Fruit fly (Drosophila melanogaster) whole organism, embryonic: Measurements from ENCODE around the gene Nf-YA.
A peak's percentile ranks its signal among the peaks of the same experiment; 100 is the strongest.

Experiments used
- Abd-B ChIP-seq: fragments of 200-800 bp; sonication (Bioruptor generic); optimal IDR thresholded peaks from 2 replicates; lab custom pipeline; 2018; ENCODE audit warnings: missing biosample characterization, mild to moderate bottlenecking, missing genetic modification characterization, moderate library complexity
- CG11723 ChIP-seq: fragments of 200-800 bp; sonication (Bioruptor generic); optimal IDR thresholded peaks from 2 replicates; lab custom pipeline; 2017; ENCODE audit warnings: missing biosample characterization, mild to moderate bottlenecking, missing genetic modification characterization
- CG12236 ChIP-seq: fragments of 200-800 bp; sonication (Bioruptor generic); optimal IDR thresholded peaks from 2 replicates; lab custom pipeline; 2016; ENCODE audit warnings: missing biosample characterization, missing genetic modification characterization
- CG12744 ChIP-seq: fragments of 200-800 bp; sonication (Bioruptor generic); optimal IDR thresholded peaks from 2 replicates; lab custom pipeline; 2016; ENCODE audit warnings: missing biosample characterization, missing genetic modification characterization
- CG14050 ChIP-seq: fragments of 200-800 bp; sonication (Bioruptor generic); IDR thresholded peaks from 3 replicates; pipeline ENCODE4 v1.3.6; 2022; ENCODE audit warnings: missing biosample characterization, missing genetic modification characterization
- CG14441 ChIP-seq: fragments of 200-800 bp; sonication (Bioruptor generic); IDR thresholded peaks from 2 replicates; pipeline ENCODE4 v1.3.6; 2022; ENCODE audit warnings: missing biosample characterization, missing genetic modification characterization
- CG15073 ChIP-seq: fragments of 200-800 bp; sonication (Bioruptor generic); optimal IDR thresholded peaks from 2 replicates; lab custom pipeline; 2016; ENCODE audit warnings: missing biosample characterization, missing genetic modification characterization
- CG17186 ChIP-seq: fragments of 200-800 bp; sonication (Bioruptor generic); optimal IDR thresholded peaks from 3 replicates; lab custom pipeline; 2017; ENCODE audit warnings: missing biosample characterization, missing genetic modification reagents, missing genetic modification characterization
- CG18011 ChIP-seq: fragments of 200-800 bp; sonication (Bioruptor generic); optimal IDR thresholded peaks from 2 replicates; lab custom pipeline; 2017; ENCODE audit warnings: missing biosample characterization, missing genetic modification characterization, mild to moderate bottlenecking, moderate library complexity, missing genotype
- CG2199 ChIP-seq: fragments of 200-800 bp; sonication (Bioruptor generic); IDR thresholded peaks from 3 replicates; pipeline ENCODE4 v1.3.6; 2022; ENCODE audit warnings: missing biosample characterization, missing genetic modification characterization
- CG3163 ChIP-seq: fragments of 200-800 bp; sonication (Bioruptor generic); optimal IDR thresholded peaks from 3 replicates; lab custom pipeline; 2016; ENCODE audit warnings: missing biosample characterization, missing genetic modification characterization
- CG32772 ChIP-seq: fragments of 200-800 bp; sonication (Bioruptor generic); IDR thresholded peaks from 2 replicates; pipeline ENCODE4 v1.3.6; 2022; ENCODE audit warnings: missing biosample characterization, missing genetic modification characterization
- CG3407 ChIP-seq: fragments of 200-800 bp; sonication (Bioruptor generic); optimal IDR thresholded peaks from 2 replicates; lab custom pipeline; 2018; ENCODE audit warnings: missing biosample characterization, mild to moderate bottlenecking, missing genetic modification characterization
- CG3838 ChIP-seq: fragments of 200-800 bp; sonication (Bioruptor generic); optimal IDR thresholded peaks from 3 replicates; lab custom pipeline; 2016; ENCODE audit warnings: missing biosample characterization, missing genetic modification characterization
- CG5245 ChIP-seq: fragments of 200-800 bp; sonication (Bioruptor generic); optimal IDR thresholded peaks from 3 replicates; lab custom pipeline; 2016; ENCODE audit warnings: missing biosample characterization, missing genetic modification characterization
- CG5953 ChIP-seq: fragments of 200-800 bp; sonication (Bioruptor generic); IDR thresholded peaks from 2 replicates; pipeline ENCODE4 v1.3.6; 2022; ENCODE audit warnings: missing biosample characterization, missing genetic modification characterization
- CG7271 ChIP-seq: fragments of 200-800 bp; sonication (Bioruptor generic); optimal IDR thresholded peaks from 2 replicates; lab custom pipeline; 2018; ENCODE audit warnings: missing biosample characterization, mild to moderate bottlenecking, missing genetic modification characterization, moderate library complexity
- CG7786 ChIP-seq: fragments of 200-800 bp; sonication (Bioruptor generic); optimal IDR thresholded peaks from 2 replicates; lab custom pipeline; 2016; ENCODE audit warnings: missing biosample characterization, missing genetic modification characterization
- CG8359 ChIP-seq: fragments of 200-800 bp; sonication (Bioruptor generic); optimal IDR thresholded peaks from 2 replicates; lab custom pipeline; 2017; ENCODE audit warnings: missing biosample characterization, mild to moderate bottlenecking, missing genetic modification characterization, borderline replicate concordance
- CG8388 ChIP-seq: fragments of 200-800 bp; sonication (Bioruptor generic); optimal IDR thresholded peaks from 2 replicates; lab custom pipeline; 2019; ENCODE audit warnings: missing biosample characterization, mild to moderate bottlenecking, missing genetic modification characterization, moderate library complexity
- Dip3 ChIP-seq: fragments of 200-800 bp; sonication (Bioruptor generic); optimal IDR thresholded peaks from 3 replicates; lab custom pipeline; 2016; ENCODE audit warnings: missing biosample characterization, missing genetic modification characterization
- Eip74EF ChIP-seq, 2 experiments: fragments of 200-800 bp in 1 of 2; fragments of >200 bp in 1 of 2; sonication (Bioruptor generic) in 1 of 2; optimal IDR thresholded peaks; 2 replicates each; lab custom pipeline; 2017 to 2019; ENCODE audit warnings: missing biosample characterization in 2 of 2, missing genetic modification characterization in 2 of 2, mild to moderate bottlenecking in 1 of 2, moderate library complexity in 1 of 2
- MBD-R2 ChIP-seq: fragments of 200-800 bp; sonication (Bioruptor generic); IDR thresholded peaks from 2 replicates; pipeline ENCODE4 v1.3.6; 2022; ENCODE audit warnings: missing biosample characterization, missing genetic modification characterization
- Med ChIP-seq: fragments of 200-800 bp; sonication (Bioruptor generic); peaks from one replicate; lab custom pipeline; 2016; ENCODE audit warnings: missing biosample characterization, missing genetic modification characterization, mild to moderate bottlenecking, inconsistent platforms, moderate library complexity
- NC2α ChIP-seq: fragments of 200-800 bp; sonication (Bioruptor generic); optimal IDR thresholded peaks from 2 replicates; lab custom pipeline; 2016; ENCODE audit warnings: missing biosample characterization, missing genetic modification characterization
- NC2β ChIP-seq: fragments of 200-800 bp; sonication (Bioruptor generic); optimal IDR thresholded peaks from 2 replicates; lab custom pipeline; 2016; ENCODE audit warnings: missing biosample characterization, missing genetic modification characterization
- Ptx1 ChIP-seq: fragments of 200-800 bp; sonication (Bioruptor generic); IDR thresholded peaks from 2 replicates; pipeline ENCODE4 v1.3.6; 2022; ENCODE audit warnings: missing biosample characterization, missing genetic modification characterization
- Sox100B ChIP-seq: fragments of 200-800 bp; sonication (Bioruptor generic); optimal IDR thresholded peaks from 3 replicates; lab custom pipeline; 2018; ENCODE audit warnings: missing biosample characterization, mild to moderate bottlenecking, missing genetic modification characterization
- Sry-β ChIP-seq: fragments of 200-800 bp; sonication (Bioruptor generic); optimal IDR thresholded peaks from 2 replicates; lab custom pipeline; 2018; ENCODE audit warnings: missing biosample characterization, mild to moderate bottlenecking, missing genetic modification characterization, moderate library complexity
- Stat92E ChIP-seq, 3 experiments: fragments of >200 bp in 2 of 3; fragments of 200-800 bp in 1 of 3; sonication (Bioruptor generic) in 1 of 3; optimal IDR thresholded peaks; 2 replicates each; lab custom pipeline; 2017 to 2019; ENCODE audit warnings: missing biosample characterization in 3 of 3, missing genetic modification characterization in 3 of 3, mild to moderate bottlenecking in 1 of 3, moderate library complexity in 1 of 3
- aop ChIP-seq: fragments of 200-800 bp; sonication (Bioruptor generic); IDR thresholded peaks from 2 replicates; pipeline ENCODE4 v1.3.6; 2022; ENCODE audit warnings: missing biosample characterization, missing genetic modification characterization
- ara ChIP-seq: fragments of 200-800 bp; sonication (Bioruptor generic); IDR thresholded peaks from 2 replicates; pipeline ENCODE4 v1.3.6; 2022; ENCODE audit warnings: missing biosample characterization, missing genetic modification characterization
- bcd ChIP-seq: fragments of 200-800 bp; sonication (Bioruptor generic); optimal IDR thresholded peaks from 2 replicates; lab custom pipeline; 2017; ENCODE audit warnings: missing biosample characterization, mild to moderate bottlenecking, missing genetic modification characterization
- br ChIP-seq: fragments of >200 bp; optimal IDR thresholded peaks from 2 replicates; lab custom pipeline; 2017
- cg ChIP-seq: fragments of 200-800 bp; sonication (Bioruptor generic); optimal IDR thresholded peaks from 3 replicates; lab custom pipeline; 2019; ENCODE audit warnings: missing biosample characterization, mild to moderate bottlenecking, missing genetic modification characterization, moderate library complexity
- disco-r ChIP-seq: fragments of 200-800 bp; sonication (Bioruptor generic); optimal IDR thresholded peaks from 2 replicates; lab custom pipeline; 2016; ENCODE audit warnings: missing biosample characterization, missing genetic modification characterization
- gfzf ChIP-seq: fragments of 200-800 bp; sonication (Bioruptor generic); optimal IDR thresholded peaks from 2 replicates; lab custom pipeline; 2016; ENCODE audit warnings: missing biosample characterization, mild to moderate bottlenecking, missing genetic modification characterization, moderate library complexity
- grn ChIP-seq: fragments of 200-800 bp; sonication (Bioruptor generic); optimal IDR thresholded peaks from 3 replicates; lab custom pipeline; 2017; ENCODE audit warnings: missing biosample characterization, missing genetic modification characterization
- h ChIP-seq: fragments of >200 bp; optimal IDR thresholded peaks from 2 replicates; lab custom pipeline; 2017
- lbe ChIP-seq: fragments of 200-800 bp; sonication (Bioruptor generic); optimal IDR thresholded peaks from 2 replicates; lab custom pipeline; 2016; ENCODE audit warnings: missing biosample characterization, mild to moderate bottlenecking, missing genetic modification characterization
- luna ChIP-seq: fragments of 200-800 bp; sonication (Bioruptor generic); optimal IDR thresholded peaks from 2 replicates; lab custom pipeline; 2016; ENCODE audit warnings: missing biosample characterization, missing genetic modification characterization
- mld ChIP-seq: fragments of 200-800 bp; sonication (Bioruptor generic); IDR thresholded peaks from 3 replicates; pipeline ENCODE4 v1.3.6; 2022; ENCODE audit warnings: missing biosample characterization, missing genetic modification characterization; ENCODE audit not compliant: partially characterized antibody
- odd ChIP-seq: fragments of 200-800 bp; sonication (Bioruptor generic); optimal IDR thresholded peaks from 2 replicates; lab custom pipeline; 2017; ENCODE audit warnings: missing biosample characterization, mild to moderate bottlenecking, missing genetic modification characterization
- ranshi ChIP-seq: fragments of 200-800 bp; sonication (Bioruptor generic); IDR thresholded peaks from 2 replicates; pipeline ENCODE4 v1.3.6; 2022; ENCODE audit warnings: missing biosample characterization, missing genetic modification characterization
- scrt ChIP-seq: fragments of 200-800 bp; sonication (Bioruptor generic); optimal IDR thresholded peaks from 2 replicates; lab custom pipeline; 2018; ENCODE audit warnings: missing biosample characterization, mild to moderate bottlenecking, missing genetic modification characterization, moderate library complexity
- sd ChIP-seq: fragments of 200-800 bp; sonication (Bioruptor generic); optimal IDR thresholded peaks from 3 replicates; lab custom pipeline; 2018; ENCODE audit warnings: missing biosample characterization, mild to moderate bottlenecking, missing genetic modification characterization, moderate library complexity
- sens-2 ChIP-seq: fragments of 200-800 bp; sonication (Bioruptor generic); IDR thresholded peaks from 2 replicates; pipeline ENCODE4 v1.3.6; 2022; ENCODE audit warnings: missing biosample characterization, missing genetic modification characterization
- slp2 ChIP-seq: fragments of 200-800 bp; sonication (Bioruptor generic); optimal IDR thresholded peaks from 2 replicates; lab custom pipeline; 2016; ENCODE audit warnings: missing biosample characterization, missing genetic modification characterization
- stc ChIP-seq: fragments of 200-800 bp; sonication (Bioruptor generic); IDR thresholded peaks from 2 replicates; pipeline ENCODE4 v1.3.6; 2022; ENCODE audit warnings: missing biosample characterization, missing genetic modification characterization
- tap ChIP-seq: fragments of 200-800 bp; optimal IDR thresholded peaks from 3 replicates; lab custom pipeline; 2019; ENCODE audit warnings: missing biosample characterization, mild to moderate bottlenecking, missing genetic modification characterization, moderate library complexity
- z ChIP-seq: fragments of 200-800 bp; sonication (Bioruptor generic); IDR thresholded peaks from 3 replicates; pipeline ENCODE4 v1.3.6; 2022; ENCODE audit warnings: missing biosample characterization, missing genetic modification characterization
- zen2 ChIP-seq: fragments of 200-800 bp; sonication (Bioruptor generic); IDR thresholded peaks from 3 replicates; pipeline ENCODE4 v1.3.6; 2022; ENCODE audit warnings: missing biosample characterization, missing genetic modification characterization; ENCODE audit not compliant: partially characterized antibody

Nf-YA gene

dm6 chr3L:9455819-9456388 lies 13.8 kb upstream of the Nf-YA start, which contains the start of the genes phol and CG3552 (continued):
- TF ChIP-seq NC2α (GFP tag; lab: Kevin White, UChicago) (no peak), disco-r (GFP tag; lab: Kevin White, UChicago) (no peak), Sry-β (GFP tag; lab: Kevin White, UChicago) (peak; percentile 42), CG15073 (GFP tag; lab: Kevin White, UChicago) (no peak), stc (no peak), scrt (GFP tag; lab: Kevin White, UChicago) (no peak), NC2β (peak; percentile 6), sd (tag; lab: Kevin White, UChicago) (peak; percentile 51), CG8388 (GFP tag; lab: Kevin White, UChicago) (no peak), CG12236 (GFP tag; lab: Kevin White, UChicago) (no peak), CG3163 (GFP tag; lab: Kevin White, UChicago) (no peak), CG7271 (tag; lab: Kevin White, UChicago) (no peak), br (lab: Kevin White, UChicago) (no peak), Eip74EF (GFP tag; optimal IDR thresholded peaks at IDR 0.05; lab: Kevin White, UChicago) (no peak), CG32772 (GFP tag; lab: Robert Waterston, UW) (no peak), MBD-R2 (GFP tag; lab: Robert Waterston, UW) (peak; percentile 66), mld (GFP tag; lab: Robert Waterston, UW) (no peak), CG17186 (GFP tag; lab: Kevin White, UChicago) (peak; percentile 97), slp2 (GFP tag; lab: Kevin White, UChicago) (no peak), bcd (peak; percentile 24), CG8359 (GFP tag; lab: Kevin White, UChicago) (no peak), CG18011 (GFP tag; lab: Kevin White, UChicago) (no peak), tap (no peak), Dip3 (GFP tag; lab: Kevin White, UChicago) (no peak), CG5953 (no peak), odd (GFP tag; lab: Kevin White, UChicago) (no peak), ara (no peak), cg (GFP tag; lab: Kevin White, UChicago) (peak; percentile 85), CG5245 (GFP tag; lab: Kevin White, UChicago) (peak; percentile 98), lbe (GFP tag; lab: Kevin White, UChicago) (no peak), CG14050 (no peak), CG2199 (GFP tag; lab: Robert Waterston, UW) (no peak), luna (GFP tag; lab: Kevin White, UChicago) (no peak), Abd-B (GFP tag; lab: Kevin White, UChicago) (peak; percentile 18), ranshi (no peak), CG3407 (GFP tag; lab: Kevin White, UChicago) (no peak), grn (GFP tag; lab: Kevin White, UChicago) (no peak), Ptx1 (no peak), CG12744 (no peak), sens-2 (GFP tag; lab: Robert Waterston, UW) (no peak), CG7786 (GFP tag; lab: Kevin White, UChicago) (no peak), z (GFP tag; lab: Robert Waterston, UW) (no peak), CG11723 (GFP tag; lab: Kevin White, UChicago) (no peak), Med (GFP tag; lab: Kevin White, UChicago) (peak; percentile 82), CG14441 (GFP tag; lab: Robert Waterston, UW) (no peak), CG3838 (GFP tag; lab: Kevin White, UChicago) (no peak), Sox100B (no peak), gfzf (GFP tag; lab: Kevin White, UChicago) (peak; percentile 51), h (lab: Kevin White, UChicago) (no peak), aop (GFP tag; lab: Robert Waterston, UW) (no peak), Stat92E (GFP tag; optimal IDR thresholded peaks at IDR 0.05; lab: Kevin White, UChicago) (no peak), zen2 (GFP tag; lab: Robert Waterston, UW) (no peak)
